Worm (Caenorhabditis elegans) whole organism, L2 larva: ENCODE results near the gene F53B1.8.

Experiments used
- R02D3.7 ChIP-seq: fragments of 150-350 bp; optimal IDR thresholded peaks from 2 replicates; lab custom pipeline; 2014; ENCODE audit warnings: missing biosample characterization, missing genetic modification characterization
- ama-1 ChIP-seq: fragments of 150-350 bp; optimal IDR thresholded peaks from 2 replicates; lab custom pipeline; 2018; ENCODE audit warnings: inconsistent platforms
- elt-3 ChIP-seq: sonication (generic microtip); optimal IDR thresholded peaks from 2 replicates; lab custom pipeline; 2017; ENCODE audit warnings: missing biosample characterization, missing genetic modification characterization
- fos-1 ChIP-seq: fragments of 150-350 bp; optimal IDR thresholded peaks from 2 replicates; lab custom pipeline; 2014; ENCODE audit warnings: missing biosample characterization, missing genetic modification characterization
- lin-11 ChIP-seq: fragments of 150-350 bp; sonication (generic microtip); optimal IDR thresholded peaks from 2 replicates; lab custom pipeline; 2014; ENCODE audit warnings: missing biosample characterization, missing genetic modification characterization, inconsistent platforms, mixed read lengths
- lin-39 ChIP-seq: fragments of 150-350 bp; optimal IDR thresholded peaks from 2 replicates; lab custom pipeline; 2014; ENCODE audit warnings: missing biosample characterization, missing genetic modification reagents, missing genetic modification characterization
- nhr-11 ChIP-seq: fragments of 150-350 bp; optimal IDR thresholded peaks from 2 replicates; lab custom pipeline; 2014; ENCODE audit warnings: missing biosample characterization, missing genetic modification characterization
- nhr-12 ChIP-seq: fragments of 150-350 bp; optimal IDR thresholded peaks from 2 replicates; lab custom pipeline; 2014; ENCODE audit warnings: missing biosample characterization, missing genetic modification characterization
- unc-62 ChIP-seq: fragments of 150-350 bp; optimal IDR thresholded peaks from 2 replicates; lab custom pipeline; 2014; ENCODE audit warnings: missing biosample characterization, missing genetic modification reagents, missing genetic modification characterization
- zag-1 ChIP-seq: fragments of 150-350 bp; optimal IDR thresholded peaks from 2 replicates; lab custom pipeline; 2014; ENCODE audit warnings: missing biosample characterization, missing genetic modification characterization
- ztf-11 ChIP-seq: sonication (generic microtip); optimal IDR thresholded peaks from 2 replicates; lab custom pipeline; 2017; ENCODE audit warnings: missing biosample characterization, missing genetic modification characterization
- ztf-4 ChIP-seq: fragments of 150-350 bp; optimal IDR thresholded peaks from 2 replicates; lab custom pipeline; 2014; ENCODE audit warnings: missing biosample characterization, missing genetic modification characterization

DNA sequence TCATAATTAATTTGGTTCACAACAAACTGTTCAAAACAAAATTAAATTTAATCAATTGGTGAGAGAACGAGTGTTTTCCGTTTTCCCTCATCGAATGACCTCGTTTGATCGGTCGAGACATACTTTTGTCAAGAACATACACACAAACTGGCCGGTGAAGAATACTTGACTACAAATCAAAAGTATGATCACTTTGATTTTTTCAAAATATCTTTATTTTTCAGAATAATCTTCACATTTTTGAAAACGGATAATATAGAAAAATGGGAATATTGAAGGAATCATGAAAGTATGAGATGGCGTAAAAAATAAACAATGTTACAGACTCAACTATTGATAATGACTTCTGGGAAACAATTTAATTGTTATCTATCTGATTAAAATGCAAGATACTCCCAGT, 11.9 kb downstream of the F53B1.8 start, which contains the start of gene swip-10:
- TF ChIP-seq nhr-11 (tag; lab: Kevin White, UChicago) (no peak), zag-1 (no peak), elt-3 (tag; lab: Kevin White, UChicago) (no peak), lin-11 (tag; lab: Kevin White, UChicago) (no peak), ztf-11 (tag; lab: Kevin White, UChicago) (no peak), ama-1 (lab: Kevin White, UChicago) (no peak), ztf-4 (tag; lab: Kevin White, UChicago) (no peak), nhr-12 (no peak), unc-62 (GFP tag; lab: Kevin White, UChicago) (no peak), lin-39 (tag; lab: Kevin White, UChicago) (no peak), fos-1 (tag; lab: Kevin White, UChicago) (no peak), R02D3.7 (tag; lab: Kevin White, UChicago) (no peak)
